Worm (Caenorhabditis elegans) whole organism, L4/young adult: ENCODE results near the gene cyp-34A1.
"Not testable (repeated sequence)": the region's sequence is repeated elsewhere in the genome, so short reads cannot be mapped to it uniquely, and the experiment has no call there.

Experiments used
- W03F9.2 ChIP-seq: fragments of 150-350 bp; optimal IDR thresholded peaks from 2 replicates; lab custom pipeline; 2014; ENCODE audit warnings: missing biosample characterization, missing genetic modification characterization
- dao-5 ChIP-seq: sonication (generic microtip); optimal IDR thresholded peaks from 2 replicates; lab custom pipeline; 2016; ENCODE audit warnings: missing genotype, missing genetic modification characterization, moderate library complexity, missing compliant biosample characterization
- him-1 ChIP-seq: sonication (generic microtip); optimal IDR thresholded peaks from 2 replicates; lab custom pipeline; 2016; ENCODE audit warnings: missing genotype, missing genetic modification reagents, missing genetic modification characterization, missing compliant biosample characterization

Gene cyp-34A1

ce11 chrV:15287856-15288255, at the start of gene cyp-34A1:
TSS of gene cyp-34A1 (minus strand) at chrV:15287956.
- no peak for TF ChIP-seq W03F9.2 (tag; lab: Kevin White, UChicago)
- no peak for TF ChIP-seq him-1 (tag; lab: Kevin White, UChicago)
- TF ChIP-seq dao-5: no peak

- no peak for TF ChIP-seq him-1 (tag; lab: Kevin White, UChicago)
- TF ChIP-seq W03F9.2 (tag; lab: Kevin White, UChicago): no peak
- TF ChIP-seq dao-5: no peak
Measured at ce11 chrV:15337405-15337804, 49.6 kb upstream of the cyp-34A1 start, which contains the start of gene wrt-7. TSS of gene wrt-7 (minus strand) at chrV:15337505.

ce11 chrV:15332851-15333250, 45.1 kb upstream of the cyp-34A1 start, which contains the start of gene srw-113:
TSS of gene srw-113 (plus strand) at chrV:15333151.
- TF ChIP-seq W03F9.2 (tag; lab: Kevin White, UChicago) (no peak), him-1 (tag; lab: Kevin White, UChicago) (no peak), dao-5 (no peak)

- TF ChIP-seq him-1 (tag; lab: Kevin White, UChicago) (no peak), dao-5 (no peak), W03F9.2 (tag; lab: Kevin White, UChicago) (no peak)
Measured at ce11 chrV:15330314-15330713, 42.6 kb upstream of the cyp-34A1 start, which contains the start of gene srh-295. TSS of gene srh-295 (plus strand) at chrV:15330614.

ce11 chrV:15327745-15328447, 40.1 kb upstream of the cyp-34A1 start, which contains the start of gene ZK1037.6:
TSS of gene ZK1037.6 (minus strand) at chrV:15327795.
- TF ChIP-seq W03F9.2 (tag; lab: Kevin White, UChicago): no peak
- TF ChIP-seq him-1 (tag; lab: Kevin White, UChicago): no peak
- no peak for TF ChIP-seq dao-5

- no peak for TF ChIP-seq dao-5
Measured at ce11 chrV:15323417-15323816, 35.7 kb upstream of the cyp-34A1 start.

ce11 chrV:15322653-15323052, 34.9 kb upstream of the cyp-34A1 start, which contains the start of gene nhr-247:
TSS of gene nhr-247 (plus strand) at chrV:15322982.
- not testable (repeated sequence) for TF ChIP-seq W03F9.2 (tag; lab: Kevin White, UChicago); dao-5; him-1 (tag; lab: Kevin White, UChicago)

- no peak for TF ChIP-seq W03F9.2 (tag; lab: Kevin White, UChicago)
- no peak for TF ChIP-seq dao-5
- TF ChIP-seq him-1 (tag; lab: Kevin White, UChicago): no peak
Measured at ce11 chrV:15318638-15319037, 30.9 kb upstream of the cyp-34A1 start, which contains the start of gene nhr-291. TSS of gene nhr-291 (plus strand) at chrV:15318961.

- TF ChIP-seq W03F9.2 (tag; lab: Kevin White, UChicago) (no peak), him-1 (tag; lab: Kevin White, UChicago) (no peak), dao-5 (no peak)
Measured at ce11 chrV:15315827-15316527, 28.2 kb upstream of the cyp-34A1 start, which contains the start of the genes srt-22 and nhr-246. TSS of gene srt-22 (minus strand) at chrV:15315927. TSS of gene nhr-246 (plus strand) at chrV:15316477.

ce11 chrV:15313529-15313928, 25.8 kb upstream of the cyp-34A1 start:
- TF ChIP-seq him-1 (tag; lab: Kevin White, UChicago): no peak
- no peak for TF ChIP-seq W03F9.2 (tag; lab: Kevin White, UChicago)
- no peak for TF ChIP-seq dao-5

ce11 chrV:15310780-15311179, 23.0 kb upstream of the cyp-34A1 start, which contains the start of gene irld-62:
TSS of gene irld-62 (plus strand) at chrV:15311080.
- TF ChIP-seq him-1 (tag; lab: Kevin White, UChicago) (no peak), dao-5 (no peak), W03F9.2 (tag; lab: Kevin White, UChicago) (no peak)

- TF ChIP-seq dao-5 (no peak), him-1 (tag; lab: Kevin White, UChicago) (no peak), W03F9.2 (tag; lab: Kevin White, UChicago) (no peak)
Measured at ce11 chrV:15309011-15309410, 21.3 kb upstream of the cyp-34A1 start, which contains the start of gene srz-10. TSS of gene srz-10 (minus strand) at chrV:15309098.

ce11 chrV:15306745-15307144, 19.0 kb upstream of the cyp-34A1 start, which contains the start of gene T26H8.4:
TSS of gene T26H8.4 (minus strand) at chrV:15306845.
- no peak for TF ChIP-seq him-1 (tag; lab: Kevin White, UChicago)
- TF ChIP-seq W03F9.2 (tag; lab: Kevin White, UChicago): no peak
- no peak for TF ChIP-seq dao-5

ce11 chrV:15305502-15305901, 17.7 kb upstream of the cyp-34A1 start, which contains the start of gene T26H8.5:
TSS of gene T26H8.5 (minus strand) at chrV:15305602.
- no peak for TF ChIP-seq him-1 (tag; lab: Kevin White, UChicago)
